Fruit fly (Drosophila melanogaster) whole organism, pupa: Measurements from ENCODE around the gene Tsp3A.
A peak's percentile ranks its signal among the peaks of the same experiment; 100 is the strongest.

ENCODE experiments used
- CG10348 ChIP-seq: fragments of 200-800 bp; sonication (Bioruptor generic); IDR thresholded peaks from 2 replicates; pipeline ENCODE4 v1.3.6; 2022; ENCODE audit warnings: missing biosample characterization, missing genetic modification characterization
- CG15710 ChIP-seq: fragments of 200-800 bp; sonication (Bioruptor generic); optimal IDR thresholded peaks from 2 replicates; lab custom pipeline; 2018; ENCODE audit warnings: missing biosample characterization, mild to moderate bottlenecking, missing genetic modification characterization, moderate library complexity
- CG17806 ChIP-seq: fragments of 200-800 bp; sonication (Bioruptor generic); optimal IDR thresholded peaks from 2 replicates; lab custom pipeline; 2018; ENCODE audit warnings: missing biosample characterization, mild to moderate bottlenecking, missing genetic modification characterization, moderate library complexity
- CG34367 ChIP-seq: fragments of 200-800 bp; sonication (Bioruptor generic); optimal IDR thresholded peaks from 2 replicates; lab custom pipeline; 2018; ENCODE audit warnings: missing biosample characterization, mild to moderate bottlenecking, missing genetic modification characterization
- CG9948 ChIP-seq: fragments of 200-800 bp; sonication (Bioruptor generic); optimal IDR thresholded peaks from 2 replicates; lab custom pipeline; 2018; ENCODE audit warnings: missing biosample characterization, mild to moderate bottlenecking, missing genetic modification characterization, moderate library complexity
- Ets98B ChIP-seq: fragments of 200-800 bp; sonication (Bioruptor generic); IDR thresholded peaks from 2 replicates; pipeline ENCODE4 v1.3.6; 2022; ENCODE audit warnings: missing biosample characterization, missing genetic modification characterization
- Snoo ChIP-seq: fragments of 200-800 bp; sonication (Bioruptor generic); optimal IDR thresholded peaks from 3 replicates; lab custom pipeline; 2017; ENCODE audit warnings: missing biosample characterization, mild to moderate bottlenecking, missing genetic modification characterization, inconsistent platforms
- rn ChIP-seq: fragments of 200-800 bp; sonication (Bioruptor generic); IDR thresholded peaks from 2 replicates; pipeline ENCODE4 v1.3.6; 2022; ENCODE audit warnings: missing biosample characterization, missing genetic modification characterization

- TF ChIP-seq CG34367 (tag; lab: Kevin White, UChicago), result no peak
- no peak for TF ChIP-seq CG10348 (GFP tag; lab: Robert Waterston, UW)
- TF ChIP-seq rn (GFP tag; lab: Robert Waterston, UW), result no peak
- no peak for TF ChIP-seq Snoo
- TF ChIP-seq CG9948, result no peak
- TF ChIP-seq Ets98B (GFP tag; lab: Robert Waterston, UW), result 0 out of 2 replicates have a peak, but pooled peaks have one; percentile 11
- no peak for TF ChIP-seq CG17806 (tag; lab: Kevin White, UChicago)
- no peak for TF ChIP-seq CG15710 (tag; lab: Kevin White, UChicago)
Measured at dm6 chrX:2661758-2662157, 42.2 kb upstream of the Tsp3A start.
